Worm (Caenorhabditis elegans) whole organism, L4/young adult: ENCODE results near the gene C56C10.9.

ENCODE experiments used
- W03F9.2 ChIP-seq: fragments of 150-350 bp; optimal IDR thresholded peaks from 2 replicates; lab custom pipeline; 2014; ENCODE audit warnings: missing biosample characterization, missing genetic modification characterization
- dao-5 ChIP-seq: sonication (generic microtip); optimal IDR thresholded peaks from 2 replicates; lab custom pipeline; 2016; ENCODE audit warnings: missing genotype, missing genetic modification characterization, moderate library complexity, missing compliant biosample characterization
- him-1 ChIP-seq: sonication (generic microtip); optimal IDR thresholded peaks from 2 replicates; lab custom pipeline; 2016; ENCODE audit warnings: missing genotype, missing genetic modification reagents, missing genetic modification characterization, missing compliant biosample characterization

DNA sequence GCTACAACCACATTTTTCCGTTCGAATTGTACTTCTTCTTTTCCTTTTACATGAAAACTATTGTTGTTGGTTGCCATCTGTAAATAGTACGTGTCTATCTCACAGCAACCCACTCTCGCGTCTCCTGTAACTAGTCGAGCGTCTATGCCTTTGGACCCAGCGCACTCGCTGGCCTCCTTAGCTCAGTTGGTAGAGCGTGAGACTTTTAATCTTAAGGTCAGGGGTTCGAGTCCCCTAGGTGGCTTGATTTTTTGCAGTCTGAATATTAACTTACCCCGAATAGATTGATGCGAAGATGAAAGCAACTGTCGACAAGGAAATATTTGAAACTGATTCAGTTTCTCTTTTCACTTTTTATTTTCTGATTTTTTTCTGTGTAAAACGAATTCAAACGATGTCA is 27.1 kb downstream of the C56C10.9 start, which contains the start of gene mpz-3:
- no peak for TF ChIP-seq W03F9.2 (tag; lab: Kevin White, UChicago)
- TF ChIP-seq him-1 (tag; lab: Kevin White, UChicago) = no peak
- TF ChIP-seq dao-5 = no peak
